Fruit fly (Drosophila melanogaster): ENCODE measurements around the gene CG3734.

CG3734 gene

dm6 chr3R:19339205-19339724, 48.4 kb upstream of the CG3734 start (continued):
- TF ChIP-seq az2 (GFP tag; optimal IDR thresholded peaks at IDR 0.05) (no peak), CG10147 (GFP tag; optimal IDR thresholded peaks at IDR 0.05) (no peak), da (GFP tag; optimal IDR thresholded peaks at IDR 0.05) (no peak), bab2 (GFP tag; optimal IDR thresholded peaks at IDR 0.05) (no peak), Dref (GFP tag; IDR thresholded peaks at IDR 0.05) (no peak), CG15269 (tag; optimal IDR thresholded peaks at IDR 0.05) (no peak), Nf-YA (GFP tag; IDR thresholded peaks at IDR 0.05) (no peak), CG42726 (GFP tag; IDR thresholded peaks at IDR 0.05; ENCODE audit: partially characterized antibody) (no peak), CG6654 (GFP tag; optimal IDR thresholded peaks at IDR 0.05) (no peak), lilli (GFP tag; optimal IDR thresholded peaks at IDR 0.05) (no peak), CG31365 (tag; optimal IDR thresholded peaks at IDR 0.05) (no peak), Mrtf (GFP tag; IDR thresholded peaks at IDR 0.05) (no peak), fd96Cb (tag; optimal IDR thresholded peaks at IDR 0.05) (no peak), crp (GFP tag; optimal IDR thresholded peaks at IDR 0.05) (no peak), CG2120 (GFP tag; optimal IDR thresholded peaks at IDR 0.05) (no peak), gcm2 (GFP tag; optimal IDR thresholded peaks at IDR 0.05) (no peak), cg (GFP tag; optimal IDR thresholded peaks at IDR 0.05) (no peak), CG6813 (GFP tag; optimal IDR thresholded peaks at IDR 0.05) (peak; percentile 4), CG32532 (GFP tag; IDR thresholded peaks at IDR 0.05) (no peak), HLH3B (GFP tag; IDR thresholded peaks at IDR 0.05) (no peak), CG1792 (GFP tag; optimal IDR thresholded peaks at IDR 0.05) (no peak), Opbp (GFP tag; IDR thresholded peaks at IDR 0.05; ENCODE audit: partially characterized antibody) (no peak), CG6175 (GFP tag; IDR thresholded peaks at IDR 0.05) (no peak)

dm6 chr3R:19340312-19341079, 47.2 kb upstream of the CG3734 start:
- TF ChIP-seq pros (GFP tag; optimal IDR thresholded peaks at IDR 0.05) (peak; percentile 83), CG10543 (GFP tag; optimal IDR thresholded peaks at IDR 0.05) (no peak), gem (tag; optimal IDR thresholded peaks at IDR 0.05) (peak; percentile 4), ftz-f1 (GFP tag; optimal IDR thresholded peaks at IDR 0.05) (no peak), CG4404 (GFP tag; IDR thresholded peaks at IDR 0.05) (peak; percentile 45), dmrt11E (tag; optimal IDR thresholded peaks at IDR 0.05) (peak; percentile 41), zf30C (GFP tag; optimal IDR thresholded peaks at IDR 0.05) (peak; percentile 74), CG15696 (tag; optimal IDR thresholded peaks at IDR 0.05) (peak; percentile 74), lov (optimal IDR thresholded peaks at IDR 0.05) (no peak), lov (GFP tag; IDR thresholded peaks at IDR 0.05) (no peak), Mrtf (GFP tag; IDR thresholded peaks at IDR 0.05) (no peak), gcm (GFP tag; optimal IDR thresholded peaks at IDR 0.05) (no peak), ato (GFP tag; IDR thresholded peaks at IDR 0.05; ENCODE audit: partially characterized antibody) (no peak), CG17829 (tag; optimal IDR thresholded peaks at IDR 0.05) (peak; percentile 22), CG14710 (tag; optimal IDR thresholded peaks at IDR 0.05) (peak; percentile 7), CG1602 (GFP tag; optimal IDR thresholded peaks at IDR 0.05) (no peak), zen (tag; optimal IDR thresholded peaks at IDR 0.05) (peak; percentile 28), CG15269 (tag; optimal IDR thresholded peaks at IDR 0.05) (no peak), CG14667 (GFP tag; IDR thresholded peaks at IDR 0.05) (no peak), CG18262 (tag; optimal IDR thresholded peaks at IDR 0.05) (peak; percentile 38), D (optimal IDR thresholded peaks at IDR 0.05) (peak; percentile 51), D (GFP tag; optimal IDR thresholded peaks at IDR 0.05) (no peak), bsh (GFP tag; optimal IDR thresholded peaks at IDR 0.05) (no peak), CG2712 (tag; optimal IDR thresholded peaks at IDR 0.05) (peak; percentile 34), CG2875 (GFP tag; optimal IDR thresholded peaks at IDR 0.05) (no peak), Kr (GFP tag; optimal IDR thresholded peaks at IDR 0.05) (peak; percentile 31), CG10979 (tag; optimal IDR thresholded peaks at IDR 0.05) (peak; percentile 14), CG10267 (tag; optimal IDR thresholded peaks at IDR 0.05) (peak; percentile 13)
